Fruit fly (Drosophila melanogaster) S2 (cell line): ENCODE measurements around the gene CG13708.

ENCODE experiments used
- CG8478 ChIP-seq: fragments of >200 bp; optimal IDR thresholded peaks from 2 replicates; lab custom pipeline; 2018
- CTCF ChIP-seq, 2 experiments: fragments of >200 bp; optimal IDR thresholded peaks; 2 replicates each; lab custom pipeline; 2018

The CG13708 gene

dm6 chr3L:4824356-4825138 is 8.8 kb downstream of the CG13708 start:
- TF ChIP-seq CTCF (optimal IDR thresholded peaks at IDR 0.05; lab: Kevin White, UChicago) (no peak), CG8478 (lab: Kevin White, UChicago) (no peak)

dm6 chr3L:4814184-4814583 is 19.2 kb downstream of the CG13708 start:
- TF ChIP-seq CG8478 (lab: Kevin White, UChicago) = no peak
- TF ChIP-seq CTCF (optimal IDR thresholded peaks at IDR 0.05; lab: Kevin White, UChicago) = no peak

- TF ChIP-seq CTCF (optimal IDR thresholded peaks at IDR 0.05; lab: Kevin White, UChicago) (no peak), CG8478 (lab: Kevin White, UChicago) (no peak)
These were observed 26.1 kb downstream of the CG13708 start, which contains the start of gene CG18808 for dm6 chr3L:4807306-4807705. Gene CG18808 (minus strand): TSS chr3L:4807406.

- TF ChIP-seq CTCF (optimal IDR thresholded peaks at IDR 0.05; lab: Kevin White, UChicago) (peak; percentile 78 to 87), CG8478 (lab: Kevin White, UChicago) (no peak)
These were observed 27.6 kb downstream of the CG13708 start for dm6 chr3L:4805751-4806150.

dm6 chr3L:4805174-4805573 is 28.2 kb downstream of the CG13708 start, which contains the start of gene CG7509:
Gene CG7509 (minus strand): TSS chr3L:4805274.
- TF ChIP-seq CTCF (optimal IDR thresholded peaks at IDR 0.05; lab: Kevin White, UChicago) (no peak), CG8478 (lab: Kevin White, UChicago) (no peak)

dm6 chr3L:4800641-4801040 is 32.8 kb downstream of the CG13708 start:
- peak; percentile 41 for TF ChIP-seq CTCF (optimal IDR thresholded peaks at IDR 0.05; lab: Kevin White, UChicago)
- no peak for TF ChIP-seq CG8478 (lab: Kevin White, UChicago)
